Fruit fly (Drosophila melanogaster) whole organism, embryonic: ENCODE results near the gene cher.

Experiments used
- B-H2 ChIP-seq: fragments of 200-800 bp; sonication (Bioruptor generic); optimal IDR thresholded peaks from 2 replicates; lab custom pipeline; 2018; ENCODE audit warnings: missing biosample characterization, mild to moderate bottlenecking, missing genetic modification characterization
- CG10321 ChIP-seq: fragments of 200-800 bp; sonication (Bioruptor generic); IDR thresholded peaks from 2 replicates; pipeline ENCODE4 v1.3.6; 2022; ENCODE audit warnings: missing biosample characterization, missing genetic modification characterization
- CG13424 ChIP-seq: fragments of 200-800 bp; sonication (Bioruptor generic); optimal IDR thresholded peaks from 2 replicates; lab custom pipeline; 2019; ENCODE audit warnings: missing biosample characterization, mild to moderate bottlenecking, missing genetic modification characterization, moderate library complexity
- CG14710 ChIP-seq: fragments of 200-800 bp; sonication (Bioruptor generic); optimal IDR thresholded peaks from 3 replicates; lab custom pipeline; 2019; ENCODE audit warnings: missing biosample characterization, mild to moderate bottlenecking, missing genetic modification characterization, moderate library complexity
- CG15601 ChIP-seq: fragments of 200-800 bp; sonication (Bioruptor generic); optimal IDR thresholded peaks from 3 replicates; lab custom pipeline; 2019; ENCODE audit warnings: missing biosample characterization, mild to moderate bottlenecking, missing genetic modification characterization, moderate library complexity
- CG15696 ChIP-seq: fragments of 200-800 bp; sonication (Bioruptor generic); optimal IDR thresholded peaks from 2 replicates; lab custom pipeline; 2019; ENCODE audit warnings: missing biosample characterization, mild to moderate bottlenecking, missing genetic modification characterization, moderate library complexity
- CG1602 ChIP-seq: fragments of 200-800 bp; sonication (Bioruptor generic); optimal IDR thresholded peaks from 3 replicates; lab custom pipeline; 2016; ENCODE audit warnings: missing biosample characterization, missing genetic modification characterization
- CG1603 ChIP-seq: fragments of 200-800 bp; sonication (Bioruptor generic); optimal IDR thresholded peaks from 2 replicates; lab custom pipeline; 2019; ENCODE audit warnings: missing biosample characterization, mild to moderate bottlenecking, missing genetic modification characterization, moderate library complexity
- CG16813 ChIP-seq: fragments of 200-800 bp; sonication (Bioruptor generic); IDR thresholded peaks from 3 replicates; pipeline ENCODE4 v1.3.6; 2022; ENCODE audit warnings: missing biosample characterization, missing genetic modification characterization; ENCODE audit not compliant: partially characterized antibody
- CG17912 ChIP-seq: fragments of 200-800 bp; sonication (Bioruptor generic); optimal IDR thresholded peaks from 2 replicates; lab custom pipeline; 2018; ENCODE audit warnings: missing biosample characterization, mild to moderate bottlenecking, missing genetic modification characterization
- CG2120 ChIP-seq: fragments of 200-800 bp; sonication (Bioruptor generic); optimal IDR thresholded peaks from 3 replicates; lab custom pipeline; 2016; ENCODE audit warnings: missing biosample characterization, missing genetic modification characterization
- CG2129 ChIP-seq: fragments of 200-800 bp; sonication (Bioruptor generic); IDR thresholded peaks from 2 replicates; pipeline ENCODE4 v1.3.6; 2022; ENCODE audit warnings: missing biosample characterization, missing genetic modification characterization; ENCODE audit not compliant: partially characterized antibody
- CG2889 ChIP-seq: fragments of 200-800 bp; sonication (Bioruptor generic); IDR thresholded peaks from 3 replicates; pipeline ENCODE4 v1.3.6; 2022; ENCODE audit warnings: missing biosample characterization, missing genetic modification characterization
- CG42726 ChIP-seq: fragments of 200-800 bp; sonication (Bioruptor generic); IDR thresholded peaks from 2 replicates; pipeline ENCODE4 v1.3.6; 2022; ENCODE audit warnings: missing biosample characterization, missing genetic modification characterization; ENCODE audit not compliant: partially characterized antibody
- CG4424 ChIP-seq: fragments of 200-800 bp; sonication (Bioruptor generic); optimal IDR thresholded peaks from 3 replicates; lab custom pipeline; 2016; ENCODE audit warnings: missing biosample characterization, missing genetic modification characterization
- CTCF ChIP-seq: fragments of 200-800 bp; sonication (Bioruptor generic); optimal IDR thresholded peaks from 2 replicates; lab custom pipeline; 2017; ENCODE audit warnings: missing biosample characterization, mild to moderate bottlenecking, missing genetic modification characterization, moderate library complexity
- CoRest ChIP-seq: fragments of 200-800 bp; sonication (Bioruptor generic); optimal IDR thresholded peaks from 3 replicates; lab custom pipeline; 2018; ENCODE audit warnings: missing biosample characterization, mild to moderate bottlenecking, missing genetic modification characterization, moderate library complexity
- Doc3 ChIP-seq: fragments of 200-800 bp; sonication (Bioruptor generic); IDR thresholded peaks from 3 replicates; pipeline ENCODE4 v1.3.6; 2022; ENCODE audit warnings: missing biosample characterization, missing genetic modification characterization; ENCODE audit not compliant: partially characterized antibody
- Elba2 ChIP-seq: fragments of 200-800 bp; sonication (Bioruptor generic); optimal IDR thresholded peaks from 3 replicates; lab custom pipeline; 2016; ENCODE audit warnings: missing biosample characterization, missing genetic modification characterization
- Ets65A ChIP-seq: fragments of 200-800 bp; sonication (Bioruptor generic); peaks from one replicate; lab custom pipeline; 2016; ENCODE audit warnings: missing biosample characterization, missing genetic modification characterization
- Fer1 ChIP-seq: fragments of 200-800 bp; sonication (Bioruptor generic); optimal IDR thresholded peaks from 2 replicates; lab custom pipeline; 2017; ENCODE audit warnings: missing biosample characterization, mild to moderate bottlenecking, missing genetic modification characterization
- HLH4C ChIP-seq: fragments of 200-800 bp; sonication (Bioruptor generic); IDR thresholded peaks from 3 replicates; pipeline ENCODE4 v1.3.6; 2022; ENCODE audit warnings: missing biosample characterization, missing genetic modification characterization; ENCODE audit not compliant: partially characterized antibody
- Hr51 ChIP-seq, 2 experiments: fragments of 200-800 bp; sonication (Bioruptor generic); optimal IDR thresholded peaks; 2 replicates in 1 of 2; 3 replicates in 1 of 2; lab custom pipeline; 2016 to 2018; ENCODE audit warnings: missing biosample characterization in 2 of 2, missing genetic modification characterization in 2 of 2, mild to moderate bottlenecking in 1 of 2, moderate library complexity in 1 of 2
- Hsf ChIP-seq: fragments of 200-800 bp; sonication (Bioruptor generic); optimal IDR thresholded peaks from 3 replicates; lab custom pipeline; 2016; ENCODE audit warnings: missing biosample characterization, missing genetic modification characterization
- Lim3 ChIP-seq: fragments of 200-800 bp; sonication (Bioruptor generic); IDR thresholded peaks from 2 replicates; pipeline ENCODE4 v1.3.6; 2022; ENCODE audit warnings: missing biosample characterization, missing genetic modification characterization
- Max ChIP-seq: fragments of 200-800 bp; sonication (Bioruptor generic); optimal IDR thresholded peaks from 2 replicates; lab custom pipeline; 2016; ENCODE audit warnings: missing biosample characterization, mild to moderate bottlenecking, missing genetic modification characterization
- Mes4 ChIP-seq: fragments of 200-800 bp; sonication (Bioruptor generic); optimal IDR thresholded peaks from 2 replicates; lab custom pipeline; 2016; ENCODE audit warnings: missing biosample characterization, missing genetic modification characterization
- Nf-YC ChIP-seq: fragments of 200-800 bp; optimal IDR thresholded peaks from 3 replicates; lab custom pipeline; 2019; ENCODE audit warnings: missing biosample characterization, mild to moderate bottlenecking, missing genetic modification characterization, moderate library complexity
- Oli ChIP-seq: fragments of 200-800 bp; sonication (Bioruptor generic); optimal IDR thresholded peaks from 2 replicates; lab custom pipeline; 2018; ENCODE audit warnings: missing biosample characterization, mild to moderate bottlenecking, missing genetic modification characterization, moderate library complexity
- Pdp1 ChIP-seq, 2 experiments: fragments of 200-800 bp; sonication (Bioruptor generic); optimal IDR thresholded peaks; 3 replicates each; lab custom pipeline; 2016; ENCODE audit warnings: missing biosample characterization in 2 of 2, missing genetic modification characterization in 2 of 2, mild to moderate bottlenecking in 1 of 2, moderate library complexity in 1 of 2
- Rfx ChIP-seq: fragments of 200-800 bp; sonication (Bioruptor generic); IDR thresholded peaks from 2 replicates; pipeline ENCODE4 v1.3.6; 2022; ENCODE audit warnings: missing biosample characterization, missing genetic modification characterization
- Tbp ChIP-seq: fragments of >200 bp; optimal IDR thresholded peaks from 2 replicates; lab custom pipeline; 2018; ENCODE audit warnings: missing biosample characterization, missing genetic modification characterization
- bcd ChIP-seq: fragments of 200-800 bp; sonication (Bioruptor generic); optimal IDR thresholded peaks from 2 replicates; lab custom pipeline; 2017; ENCODE audit warnings: missing biosample characterization, mild to moderate bottlenecking, missing genetic modification characterization
- chn ChIP-seq: fragments of 200-800 bp; sonication (Bioruptor generic); optimal IDR thresholded peaks from 2 replicates; lab custom pipeline; 2016; ENCODE audit warnings: missing biosample characterization, missing genetic modification characterization
- ci ChIP-seq: fragments of 200-800 bp; sonication (Bioruptor generic); IDR thresholded peaks from 3 replicates; pipeline ENCODE4 v1.3.6; 2022; ENCODE audit warnings: missing biosample characterization, missing genetic modification characterization
- croc ChIP-seq: fragments of 200-800 bp; sonication (Bioruptor generic); conservative IDR thresholded peaks from 3 replicates; pipeline ENCODE4 v1.3.6; 2022; ENCODE audit warnings: missing biosample characterization, missing genetic modification characterization
- danr ChIP-seq: fragments of 200-800 bp; sonication (Bioruptor generic); IDR thresholded peaks from 2 replicates; pipeline ENCODE4 v1.3.6; 2022; ENCODE audit warnings: missing biosample characterization, missing genetic modification characterization
- gem ChIP-seq: fragments of 200-800 bp; sonication (Bioruptor generic); optimal IDR thresholded peaks from 2 replicates; lab custom pipeline; 2019; ENCODE audit warnings: missing biosample characterization, mild to moderate bottlenecking, missing genetic modification characterization, moderate library complexity
- her ChIP-seq: fragments of 200-800 bp; sonication (Bioruptor generic); optimal IDR thresholded peaks from 2 replicates; lab custom pipeline; 2016; ENCODE audit warnings: missing biosample characterization, missing genetic modification characterization
- hkb ChIP-seq, 2 experiments: fragments of 200-800 bp in 1 of 2; fragments of >200 bp in 1 of 2; sonication (Bioruptor generic) in 1 of 2; IDR thresholded peaks in 1 of 2; optimal IDR thresholded peaks in 1 of 2; 2 replicates each; pipeline versions ENCODE4 v1.3.6 to Lab custom; 2017 to 2022; ENCODE audit warnings: missing biosample characterization in 1 of 2, missing genetic modification characterization in 1 of 2
- mirr ChIP-seq: fragments of 200-800 bp; sonication (Bioruptor generic); optimal IDR thresholded peaks from 3 replicates; lab custom pipeline; 2018; ENCODE audit warnings: missing biosample characterization, mild to moderate bottlenecking, missing genetic modification characterization
- nmo ChIP-seq: fragments of 200-800 bp; sonication (Bioruptor generic); optimal IDR thresholded peaks from 2 replicates; lab custom pipeline; 2018; ENCODE audit warnings: missing biosample characterization, mild to moderate bottlenecking, missing genetic modification characterization, moderate library complexity
- nom ChIP-seq: fragments of 200-800 bp; sonication (Bioruptor generic); optimal IDR thresholded peaks from 2 replicates; lab custom pipeline; 2017; ENCODE audit warnings: missing biosample characterization, missing genetic modification characterization, mild to moderate bottlenecking, moderate library complexity, missing genetic modification reagents
- rib ChIP-seq: fragments of 200-800 bp; sonication (Bioruptor generic); IDR thresholded peaks from 2 replicates; pipeline ENCODE4 v1.3.6; 2022; ENCODE audit warnings: missing biosample characterization, missing genetic modification characterization
- scrt ChIP-seq: fragments of 200-800 bp; sonication (Bioruptor generic); optimal IDR thresholded peaks from 2 replicates; lab custom pipeline; 2018; ENCODE audit warnings: missing biosample characterization, mild to moderate bottlenecking, missing genetic modification characterization, moderate library complexity
- wek ChIP-seq: fragments of 200-800 bp; sonication (Bioruptor generic); optimal IDR thresholded peaks from 3 replicates; lab custom pipeline; 2018; ENCODE audit warnings: missing biosample characterization, mild to moderate bottlenecking, missing genetic modification characterization, moderate library complexity
- wor ChIP-seq: fragments of 200-800 bp; sonication (Bioruptor generic); IDR thresholded peaks from 2 replicates; pipeline ENCODE4 v1.3.6; 2022; ENCODE audit warnings: missing biosample characterization, missing genetic modification characterization
- zen2 ChIP-seq: fragments of 200-800 bp; sonication (Bioruptor generic); IDR thresholded peaks from 3 replicates; pipeline ENCODE4 v1.3.6; 2022; ENCODE audit warnings: missing biosample characterization, missing genetic modification characterization; ENCODE audit not compliant: partially characterized antibody
- zfh2 ChIP-seq: fragments of 200-800 bp; sonication (Bioruptor generic); optimal IDR thresholded peaks from 2 replicates; lab custom pipeline; 2016; ENCODE audit warnings: missing biosample characterization, missing genetic modification characterization

The cher gene

DNA sequence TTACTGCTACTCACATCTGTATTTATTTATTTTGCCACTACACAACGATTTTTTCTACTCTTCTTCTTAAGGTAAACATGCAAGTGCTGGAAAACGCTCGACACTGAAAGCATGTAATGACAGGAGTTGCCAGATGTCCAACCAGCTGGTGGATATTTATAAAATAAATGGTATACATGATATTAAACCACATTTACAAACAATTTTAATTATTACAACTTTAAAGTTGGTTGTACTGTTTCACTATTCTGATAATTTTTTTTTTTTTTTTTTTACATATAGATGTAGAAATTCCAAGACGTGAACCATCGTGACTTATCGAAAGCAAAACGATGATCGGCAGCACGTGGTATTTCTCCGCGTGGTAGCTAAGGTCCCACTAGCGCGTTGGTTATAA, 45.3 kb downstream of the cher start, which contains the start of the genes Keap1 and kuk (continued):
- TF ChIP-seq CTCF (GFP tag; lab: Kevin White, UChicago) = peak; percentile 51
- TF ChIP-seq CG42726 (GFP tag; lab: Robert Waterston, UW) = peak; percentile 84
- TF ChIP-seq Elba2 (GFP tag; lab: Kevin White, UChicago) = no peak
- TF ChIP-seq CG1602 (GFP tag; lab: Kevin White, UChicago) = peak; percentile 59
- 0 out of 3 replicates have a peak, but pooled peaks have one; percentile 15 for TF ChIP-seq croc (GFP tag; lab: Robert Waterston, UW)
- TF ChIP-seq CG2129 (GFP tag; lab: Robert Waterston, UW) = peak; percentile 66
- TF ChIP-seq Hsf = peak; percentile 74
- TF ChIP-seq Pdp1 (GFP tag; optimal IDR thresholded peaks at IDR 0.05; lab: Kevin White, UChicago) = peak; percentile 58 to 82
- peak; percentile 60 for TF ChIP-seq bcd (GFP tag; lab: Kevin White, UChicago)
- 0 out of 2 replicates have a peak, but pooled peaks have one; percentile 17 for TF ChIP-seq rib (GFP tag; lab: Robert Waterston, UW)
- peak; percentile 61 for TF ChIP-seq gem (tag; lab: Kevin White, UChicago)
- TF ChIP-seq nmo = peak; percentile 80
- 0 out of 3 replicates have a peak, but pooled peaks have one; percentile 4 for TF ChIP-seq CG2889 (GFP tag; lab: Robert Waterston, UW)
- peak; percentile 67 for TF ChIP-seq CoRest (tag; lab: Kevin White, UChicago)
- TF ChIP-seq Max (GFP tag; lab: Kevin White, UChicago) = peak; percentile 89
- peak; percentile 7 for TF ChIP-seq Mes4 (GFP tag; lab: Kevin White, UChicago)
- peak; percentile 3 for TF ChIP-seq Oli (tag; lab: Kevin White, UChicago)
- TF ChIP-seq ci (GFP tag; lab: Robert Waterston, UW) = peak; percentile 64
- peak; percentile 30 for TF ChIP-seq CG4424
- TF ChIP-seq CG14710 = peak; percentile 82
- TF ChIP-seq CG15696 (tag; lab: Kevin White, UChicago) = peak; percentile 32
- TF ChIP-seq Rfx (GFP tag; lab: Robert Waterston, UW) = peak; percentile 80
- no peak for TF ChIP-seq CG10321 (GFP tag; lab: Robert Waterston, UW)
- 0 out of 2 replicates have a peak, but pooled peaks have one; percentile 20 for TF ChIP-seq danr (GFP tag; lab: Robert Waterston, UW)
- TF ChIP-seq CG2120 = peak; percentile 81
- no peak for TF ChIP-seq nom (GFP tag; lab: Kevin White, UChicago)
- peak; percentile 78 for TF ChIP-seq CG16813 (GFP tag; lab: Robert Waterston, UW)
- TF ChIP-seq CG17912 (GFP tag; lab: Kevin White, UChicago) = peak; percentile 6
- TF ChIP-seq zfh2 = peak; percentile 56
- TF ChIP-seq Nf-YC (tag; lab: Kevin White, UChicago) = peak; percentile 28
- peak; percentile 1 for TF ChIP-seq CG15601 (tag; lab: Kevin White, UChicago)
- TF ChIP-seq mirr (GFP tag; lab: Kevin White, UChicago) = no peak
- TF ChIP-seq Ets65A (GFP tag; lab: Kevin White, UChicago) = peak; percentile 96
- TF ChIP-seq CG13424 = peak; percentile 19
- TF ChIP-seq wor (GFP tag; lab: Robert Waterston, UW) = no peak
- peak; percentile 61 for TF ChIP-seq B-H2 (GFP tag; lab: Kevin White, UChicago)
- TF ChIP-seq Hr51 (GFP tag; optimal IDR thresholded peaks at IDR 0.05; lab: Kevin White, UChicago) = peak in 1 of 2 experiments; percentile 69
- TF ChIP-seq Lim3 (GFP tag; lab: Robert Waterston, UW) = no peak
- TF ChIP-seq zen2 (GFP tag; lab: Robert Waterston, UW) = no peak; the same call in 2 of the 3 replicates
- no peak for TF ChIP-seq wek (GFP tag; lab: Kevin White, UChicago)
- TF ChIP-seq Doc3 (GFP tag; lab: Robert Waterston, UW) = peak; percentile 79
- peak; percentile 64 for TF ChIP-seq HLH4C
- TF ChIP-seq scrt (GFP tag; lab: Kevin White, UChicago) = peak; percentile 35
- TF ChIP-seq chn (GFP tag; lab: Kevin White, UChicago) = peak; percentile 50
- peak; percentile 29 for TF ChIP-seq her
- peak; percentile 20 for TF ChIP-seq Tbp (GFP tag; lab: Kevin White, UChicago)
- peak; percentile 37 for TF ChIP-seq Fer1 (GFP tag; lab: Kevin White, UChicago)
- peak; percentile 57 for TF ChIP-seq CG1603
- TF ChIP-seq hkb (optimal IDR thresholded peaks at IDR 0.05; lab: Kevin White, UChicago) = peak; percentile 85
- peak; percentile 7; the same call in 1 of the 2 replicates for TF ChIP-seq hkb (GFP tag; IDR thresholded peaks at IDR 0.05; lab: Robert Waterston, UW)
